Worm (Caenorhabditis elegans) whole organism, late embryonic: Measurements from ENCODE around the gene noca-1.

Experiments
- C08G9.2 ChIP-seq: sonication (generic microtip); optimal IDR thresholded peaks from 2 replicates; lab custom pipeline; 2016; ENCODE audit warnings: mild to moderate bottlenecking, missing genetic modification characterization, moderate library complexity, missing compliant biosample characterization
- C38D4.7 ChIP-seq: fragments of 200-800 bp; sonication (Bioruptor generic); optimal IDR thresholded peaks from 2 replicates; lab custom pipeline; 2018; ENCODE audit warnings: mild to moderate bottlenecking, missing genetic modification characterization, moderate library complexity, missing compliant biosample characterization
- F13H6.1 ChIP-seq: sonication (generic microtip); optimal IDR thresholded peaks from 2 replicates; lab custom pipeline; 2016; ENCODE audit warnings: missing genetic modification characterization, missing compliant biosample characterization
- K02D7.2 ChIP-seq: sonication (generic microtip); optimal IDR thresholded peaks from 2 replicates; lab custom pipeline; 2017; ENCODE audit warnings: mild to moderate bottlenecking, missing genetic modification characterization, missing compliant biosample characterization
- T23F11.4 ChIP-seq: fragments of 200-800 bp; sonication (Bioruptor generic); optimal IDR thresholded peaks from 2 replicates; lab custom pipeline; 2018; ENCODE audit warnings: mild to moderate bottlenecking, missing genetic modification characterization, missing compliant biosample characterization
- ahr-1 ChIP-seq: sonication (generic microtip); optimal IDR thresholded peaks from 2 replicates; lab custom pipeline; 2016; ENCODE audit warnings: missing genetic modification characterization, missing compliant biosample characterization
- ama-1 ChIP-seq: fragments of 150-350 bp; optimal IDR thresholded peaks from 2 replicates; lab custom pipeline; 2014
- ceh-14 ChIP-seq: sonication (generic microtip); optimal IDR thresholded peaks from 2 replicates; lab custom pipeline; 2016; ENCODE audit warnings: missing genotype, missing genetic modification characterization, missing compliant biosample characterization
- ceh-18 ChIP-seq: sonication (generic microtip); optimal IDR thresholded peaks from 2 replicates; lab custom pipeline; 2016; ENCODE audit warnings: missing genetic modification characterization, missing compliant biosample characterization
- ceh-19 ChIP-seq: fragments of 200-800 bp; sonication (Bioruptor generic); optimal IDR thresholded peaks from 2 replicates; lab custom pipeline; 2018; ENCODE audit warnings: mild to moderate bottlenecking, missing genetic modification characterization, missing compliant biosample characterization
- ceh-2 ChIP-seq: sonication (generic microtip); optimal IDR thresholded peaks from 2 replicates; lab custom pipeline; 2016; ENCODE audit warnings: missing genotype, missing genetic modification characterization, missing compliant biosample characterization
- ceh-22 ChIP-seq: sonication (generic microtip); optimal IDR thresholded peaks from 2 replicates; lab custom pipeline; 2017; ENCODE audit warnings: missing biosample characterization, missing genetic modification characterization
- ceh-24 ChIP-seq: sonication (generic microtip); optimal IDR thresholded peaks from 2 replicates; lab custom pipeline; 2016; ENCODE audit warnings: mild to moderate bottlenecking, missing genetic modification characterization, missing compliant biosample characterization
- ceh-31 ChIP-seq: sonication (generic microtip); optimal IDR thresholded peaks from 2 replicates; lab custom pipeline; 2016; ENCODE audit warnings: missing genetic modification characterization, missing compliant biosample characterization
- ceh-34 ChIP-seq: sonication (generic microtip); optimal IDR thresholded peaks from 2 replicates; lab custom pipeline; 2016; ENCODE audit warnings: mild to moderate bottlenecking, missing genetic modification characterization, missing compliant biosample characterization
- ceh-48 ChIP-seq: sonication (generic microtip); optimal IDR thresholded peaks from 2 replicates; lab custom pipeline; 2016; ENCODE audit warnings: missing genetic modification characterization, inconsistent platforms, missing compliant biosample characterization
- che-1 ChIP-seq: sonication (generic microtip); optimal IDR thresholded peaks from 2 replicates; lab custom pipeline; 2016; ENCODE audit warnings: mild to moderate bottlenecking, missing genetic modification characterization, missing compliant biosample characterization
- dmd-4 ChIP-seq: sonication (generic microtip); optimal IDR thresholded peaks from 2 replicates; lab custom pipeline; 2016; ENCODE audit warnings: borderline replicate concordance, missing genetic modification characterization, missing compliant biosample characterization
- dve-1 ChIP-seq: sonication (generic microtip); optimal IDR thresholded peaks from 2 replicates; lab custom pipeline; 2017; ENCODE audit warnings: antibody characterized with exemption, mild to moderate bottlenecking, missing genetic modification characterization, missing compliant biosample characterization
- elt-2 ChIP-seq: sonication (generic microtip); optimal IDR thresholded peaks from 2 replicates; lab custom pipeline; 2016; ENCODE audit warnings: missing genetic modification reagents, missing genetic modification characterization, missing compliant biosample characterization
- elt-4 ChIP-seq: sonication (generic microtip); optimal IDR thresholded peaks from 2 replicates; lab custom pipeline; 2016; ENCODE audit warnings: missing genetic modification characterization, missing compliant biosample characterization
- ets-4 ChIP-seq: sonication (generic microtip); optimal IDR thresholded peaks from 2 replicates; lab custom pipeline; 2016; ENCODE audit warnings: missing genetic modification characterization, missing compliant biosample characterization
- eyg-1 ChIP-seq: sonication (generic microtip); optimal IDR thresholded peaks from 2 replicates; lab custom pipeline; 2016; ENCODE audit warnings: missing genotype, missing genetic modification characterization, missing compliant biosample characterization
- fax-1 ChIP-seq: sonication (generic microtip); optimal IDR thresholded peaks from 2 replicates; lab custom pipeline; 2016; ENCODE audit warnings: missing genotype, missing genetic modification characterization, missing compliant biosample characterization
- gmeb-2 ChIP-seq: sonication (generic microtip); optimal IDR thresholded peaks from 2 replicates; lab custom pipeline; 2016; ENCODE audit warnings: missing genetic modification characterization, inconsistent platforms, missing compliant biosample characterization
- hlh-13 ChIP-seq: fragments of 200-800 bp; sonication (Bioruptor generic); optimal IDR thresholded peaks from 2 replicates; lab custom pipeline; 2018; ENCODE audit warnings: mild to moderate bottlenecking, missing genetic modification characterization, missing compliant biosample characterization
- hlh-30 ChIP-seq: sonication (generic microtip); optimal IDR thresholded peaks from 2 replicates; lab custom pipeline; 2017; ENCODE audit warnings: antibody characterized with exemption, missing genetic modification characterization, missing compliant biosample characterization; ENCODE audit not compliant: insufficient read depth
- hlh-6 ChIP-seq: sonication (generic microtip); optimal IDR thresholded peaks from 2 replicates; lab custom pipeline; 2016; ENCODE audit warnings: missing genotype, missing genetic modification characterization, missing compliant biosample characterization
- hlh-8 ChIP-seq: sonication (generic microtip); optimal IDR thresholded peaks from 2 replicates; lab custom pipeline; 2016; ENCODE audit warnings: missing genotype, missing genetic modification characterization, missing compliant biosample characterization
- lim-6 ChIP-seq: sonication (generic microtip); optimal IDR thresholded peaks from 2 replicates; lab custom pipeline; 2016; ENCODE audit warnings: missing genetic modification characterization, missing compliant biosample characterization
- nfya-1 ChIP-seq: sonication (generic microtip); optimal IDR thresholded peaks from 2 replicates; lab custom pipeline; 2017; ENCODE audit warnings: missing genetic modification characterization, mild to moderate bottlenecking, missing compliant biosample characterization, antibody characterized with exemption, moderate library complexity
- nhr-11 ChIP-seq: fragments of 150-350 bp; optimal IDR thresholded peaks from 2 replicates; lab custom pipeline; 2014; ENCODE audit warnings: missing biosample characterization, missing genetic modification characterization
- nhr-232 ChIP-seq: sonication (generic microtip); optimal IDR thresholded peaks from 2 replicates; lab custom pipeline; 2016; ENCODE audit warnings: missing genetic modification characterization, missing compliant biosample characterization
- pha-2 ChIP-seq: sonication (generic microtip); optimal IDR thresholded peaks from 2 replicates; lab custom pipeline; 2017; ENCODE audit warnings: mild to moderate bottlenecking, missing genetic modification characterization, missing compliant biosample characterization
- pqm-1 ChIP-seq: sonication (generic microtip); optimal IDR thresholded peaks from 2 replicates; lab custom pipeline; 2016; ENCODE audit warnings: missing genetic modification characterization, missing compliant biosample characterization
- pros-1 ChIP-seq: fragments of 150-350 bp; optimal IDR thresholded peaks from 2 replicates; lab custom pipeline; 2014; ENCODE audit warnings: missing biosample characterization, missing genetic modification reagents, missing genetic modification characterization
- ref-2 ChIP-seq: sonication (generic microtip); optimal IDR thresholded peaks from 2 replicates; lab custom pipeline; 2016; ENCODE audit warnings: missing genetic modification characterization, missing compliant biosample characterization
- rnt-1 ChIP-seq: sonication (generic microtip); optimal IDR thresholded peaks from 2 replicates; lab custom pipeline; 2016; ENCODE audit warnings: missing genetic modification characterization, missing compliant biosample characterization
- sdc-2 ChIP-seq: sonication (generic microtip); optimal IDR thresholded peaks from 2 replicates; lab custom pipeline; 2016; ENCODE audit warnings: missing genotype, missing genetic modification characterization, missing compliant biosample characterization
- syd-9 ChIP-seq: sonication (generic microtip); optimal IDR thresholded peaks from 2 replicates; lab custom pipeline; 2016; ENCODE audit warnings: mild to moderate bottlenecking, missing genetic modification characterization, moderate library complexity, missing compliant biosample characterization
- tbx-2 ChIP-seq: sonication (generic microtip); optimal IDR thresholded peaks from 2 replicates; lab custom pipeline; 2016; ENCODE audit warnings: missing genetic modification characterization, missing compliant biosample characterization
- ttx-3 ChIP-seq: sonication (generic microtip); optimal IDR thresholded peaks from 2 replicates; lab custom pipeline; 2016; ENCODE audit warnings: missing genetic modification reagents, missing genetic modification characterization, missing compliant biosample characterization
- unc-3 ChIP-seq, 2 experiments: fragments of 200-800 bp in 1 of 2; sonication (Bioruptor generic) in 1 of 2; sonication (generic microtip) in 1 of 2; conservative IDR thresholded peaks in 1 of 2; optimal IDR thresholded peaks in 1 of 2; 2 replicates each; pipeline versions ENCODE4 v1.3.6 to Lab custom; 2016 to 2022; ENCODE audit warnings: missing compliant biosample characterization in 2 of 2, missing genetic modification characterization in 2 of 2, missing genetic modification reagents in 1 of 2
- unc-42 ChIP-seq: sonication (generic microtip); optimal IDR thresholded peaks from 2 replicates; lab custom pipeline; 2016; ENCODE audit warnings: missing genotype, missing genetic modification characterization, missing compliant biosample characterization
- unc-55 ChIP-seq: sonication (generic microtip); optimal IDR thresholded peaks from 2 replicates; lab custom pipeline; 2017; ENCODE audit warnings: missing biosample characterization, missing genetic modification reagents, missing genetic modification characterization

The noca-1 gene

ce11 chrV:13129895-13130294 is 22.8 kb upstream of the noca-1 start, which contains the start of gene eat-6:
Gene eat-6 (minus strand): TSS chrV:13129995.
- TF ChIP-seq ceh-24 (tag; lab: Kevin White, UChicago) (no peak), nhr-11 (tag; lab: Kevin White, UChicago) (no peak), hlh-30 (tag; lab: Kevin White, UChicago) (no peak), hlh-6 (tag; lab: Kevin White, UChicago) (no peak), C38D4.7 (GFP tag; lab: Kevin White, UChicago) (no peak), che-1 (tag; lab: Kevin White, UChicago) (no peak), pqm-1 (tag; lab: Kevin White, UChicago) (no peak)
- TF ChIP-seq, all 69 proteins: peak for 0

DNA sequence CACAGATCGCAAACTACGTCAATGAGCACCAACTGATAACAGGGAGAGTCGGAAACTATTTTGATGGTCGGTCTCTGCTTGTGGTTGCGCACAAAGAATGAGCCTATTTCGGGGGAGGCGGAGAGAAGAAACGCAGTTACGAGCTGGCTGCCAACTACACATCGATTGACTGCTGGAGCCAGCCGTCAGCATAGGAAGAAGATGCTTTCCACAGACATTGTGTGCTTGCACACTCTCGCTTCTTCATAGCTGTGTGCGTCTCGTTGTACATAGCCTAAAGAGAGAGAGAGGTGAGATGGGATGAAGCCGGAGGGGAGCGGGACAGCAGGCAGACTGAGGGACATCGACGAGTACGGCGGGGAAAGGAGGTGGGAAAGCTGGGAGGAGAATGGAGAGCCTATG is 22.3 kb upstream of the noca-1 start:
- TF ChIP-seq ttx-3 (tag; lab: Kevin White, UChicago) (no peak), unc-3 (GFP tag; conservative IDR thresholded peaks at IDR 0.05; lab: Robert Waterston, UW) (no peak), unc-3 (tag; optimal IDR thresholded peaks at IDR 0.05; lab: Kevin White, UChicago) (no peak), ceh-48 (peak; percentile 56), ceh-34 (tag; lab: Kevin White, UChicago) (peak; percentile 61), unc-42 (tag; lab: Kevin White, UChicago) (peak; percentile 78), dve-1 (tag; lab: Kevin White, UChicago) (peak; percentile 24), ceh-19 (GFP tag; lab: Kevin White, UChicago) (no peak), hlh-6 (tag; lab: Kevin White, UChicago) (peak; percentile 56), nfya-1 (peak; percentile 74), tbx-2 (tag; lab: Kevin White, UChicago) (peak; percentile 82), ceh-18 (tag; lab: Kevin White, UChicago) (peak; percentile 85), pha-2 (tag; lab: Kevin White, UChicago) (no peak), unc-55 (GFP tag; lab: Kevin White, UChicago) (peak; percentile 59), fax-1 (tag; lab: Kevin White, UChicago) (peak; percentile 25), hlh-8 (tag; lab: Kevin White, UChicago) (peak; percentile 18), elt-4 (tag; lab: Kevin White, UChicago) (no peak), ref-2 (tag; lab: Kevin White, UChicago) (peak; percentile 54), ama-1 (lab: Kevin White, UChicago) (no peak), ceh-14 (tag; lab: Kevin White, UChicago) (peak; percentile 46), syd-9 (tag; lab: Kevin White, UChicago) (peak; percentile 26), hlh-13 (GFP tag; lab: Kevin White, UChicago) (no peak), elt-2 (tag; lab: Kevin White, UChicago) (peak; percentile 38), ceh-22 (tag; lab: Kevin White, UChicago) (no peak), ahr-1 (no peak), hlh-30 (tag; lab: Kevin White, UChicago) (no peak), nhr-232 (tag; lab: Kevin White, UChicago) (peak; percentile 20), ceh-2 (tag; lab: Kevin White, UChicago) (peak; percentile 32), T23F11.4 (GFP tag; lab: Kevin White, UChicago) (no peak), lim-6 (tag; lab: Kevin White, UChicago) (peak; percentile 21), pros-1 (peak; percentile 46), F13H6.1 (peak; percentile 7), rnt-1 (no peak), ets-4 (tag; lab: Kevin White, UChicago) (no peak), ceh-31 (tag; lab: Kevin White, UChicago) (peak; percentile 69), C08G9.2 (tag; lab: Kevin White, UChicago) (peak; percentile 52), C38D4.7 (GFP tag; lab: Kevin White, UChicago) (peak; percentile 8), eyg-1 (tag; lab: Kevin White, UChicago) (no peak), gmeb-2 (tag; lab: Kevin White, UChicago) (no peak), dmd-4 (peak; percentile 20), sdc-2 (tag; lab: Kevin White, UChicago) (peak; percentile 44), K02D7.2 (tag; lab: Kevin White, UChicago) (peak; percentile 15)
- TF ChIP-seq, all 69 proteins: peak for 26
